Worm (Caenorhabditis elegans): Measurements from ENCODE around the gene nas-25.

Gene nas-25

ce11 chrII:8829189-8829588 lies 3.3 kb downstream of the nas-25 start, which contains the start of gene F46C5.2:
Gene F46C5.2, minus strand, starts transcription at chrII:8829289.
- TF ChIP-seq nhr-77 (tag; optimal IDR thresholded peaks at IDR 0.05) (no peak), snpc-4 (tag; optimal IDR thresholded peaks at IDR 0.05) (no peak), egl-13 (tag; optimal IDR thresholded peaks at IDR 0.05) (no peak), pax-3 (tag; optimal IDR thresholded peaks at IDR 0.05) (no peak), pag-3 (tag; optimal IDR thresholded peaks at IDR 0.05; ENCODE audit: borderline replicate concordance, insufficient read depth) (no peak), mep-1 (tag; optimal IDR thresholded peaks at IDR 0.05) (no peak), mdl-1 (tag; optimal IDR thresholded peaks at IDR 0.05) (no peak), fkh-10 (GFP tag; optimal IDR thresholded peaks at IDR 0.05) (no peak), efl-1 (optimal IDR thresholded peaks at IDR 0.05) (no peak), efl-1 (GFP tag; optimal IDR thresholded peaks at IDR 0.05 in 1 of 2) (no peak), sptf-1 (tag; optimal IDR thresholded peaks at IDR 0.05) (no peak), nhr-76 (tag; optimal IDR thresholded peaks at IDR 0.05) (no peak), ama-1 (optimal IDR thresholded peaks at IDR 0.05) (no peak), nhr-71 (tag; optimal IDR thresholded peaks at IDR 0.05) (no peak), elt-2 (tag; optimal IDR thresholded peaks at IDR 0.05) (no peak), efl-3 (GFP tag; optimal IDR thresholded peaks at IDR 0.05) (no peak), aly-2 (tag; optimal IDR thresholded peaks at IDR 0.05) (no peak), nhr-47 (tag; optimal IDR thresholded peaks at IDR 0.05) (no peak), nhr-19 (GFP tag; conservative IDR thresholded peaks at IDR 0.05) (no peak)

- TF ChIP-seq rnt-1 (tag; optimal IDR thresholded peaks at IDR 0.05) (no peak), lin-14 (GFP tag; optimal IDR thresholded peaks at IDR 0.05) (peak; percentile 42)
Measured at ce11 chrII:8830917-8831316, 5.0 kb downstream of the nas-25 start.

ce11 chrII:8832941-8833340 lies 7.1 kb downstream of the nas-25 start:
- TF ChIP-seq lin-14 (GFP tag; optimal IDR thresholded peaks at IDR 0.05) (peak; percentile 36), rnt-1 (tag; optimal IDR thresholded peaks at IDR 0.05) (no peak), nhr-19 (GFP tag; conservative IDR thresholded peaks at IDR 0.05) (no peak), nhr-71 (tag; optimal IDR thresholded peaks at IDR 0.05) (no peak), ceh-90 (tag; optimal IDR thresholded peaks at IDR 0.05) (no peak)

ce11 chrII:8835857-8836256 lies 10.0 kb downstream of the nas-25 start, which contains the start of gene F46C5.4:
Gene F46C5.4, plus strand, starts transcription at chrII:8836078.
- TF ChIP-seq lin-14 (GFP tag; optimal IDR thresholded peaks at IDR 0.05) (peak; percentile 66), fkh-10 (GFP tag; optimal IDR thresholded peaks at IDR 0.05) (peak; percentile 85), fkh-8 (tag; optimal IDR thresholded peaks at IDR 0.05) (no peak)

ce11 chrII:8839025-8839424 lies 13.2 kb downstream of the nas-25 start, which contains the start of gene F46C5.7:
Gene F46C5.7, plus strand, starts transcription at chrII:8839325.
- TF ChIP-seq lsy-2 (tag; optimal IDR thresholded peaks at IDR 0.05) (no peak), ceh-82 (tag; optimal IDR thresholded peaks at IDR 0.05) (no peak), dsc-1 (tag; optimal IDR thresholded peaks at IDR 0.05) (no peak), nhr-84 (tag; optimal IDR thresholded peaks at IDR 0.05) (no peak), ces-1 (GFP tag; optimal IDR thresholded peaks at IDR 0.05) (no peak), rnt-1 (tag; optimal IDR thresholded peaks at IDR 0.05) (no peak), unc-86 (tag; optimal IDR thresholded peaks at IDR 0.05) (no peak)

ce11 chrII:8844465-8845126 lies 18.7 kb downstream of the nas-25 start, which contains the start of gene F46C5.6:
Gene F46C5.6, minus strand, starts transcription at chrII:8844515.
- TF ChIP-seq nhr-20 (tag; optimal IDR thresholded peaks at IDR 0.05) (peak; percentile 39), lin-13 (GFP tag; optimal IDR thresholded peaks at IDR 0.05) (no peak), unc-62 (GFP tag; optimal IDR thresholded peaks at IDR 0.05) (no peak), tbx-2 (tag; optimal IDR thresholded peaks at IDR 0.05) (peak; percentile 19), tlp-1 (tag; optimal IDR thresholded peaks at IDR 0.05) (no peak), aly-2 (tag; optimal IDR thresholded peaks at IDR 0.05) (no peak), ceh-8 (GFP tag; optimal IDR thresholded peaks at IDR 0.05) (no peak), hlh-17 (GFP tag; optimal IDR thresholded peaks at IDR 0.05; ENCODE audit: borderline replicate concordance) (no peak), lsy-2 (tag; optimal IDR thresholded peaks at IDR 0.05) (peak in 1 of 2 experiments; percentile 40), unc-130 (tag; optimal IDR thresholded peaks at IDR 0.05) (no peak), nhr-237 (tag; optimal IDR thresholded peaks at IDR 0.05) (no peak), elt-2 (tag; optimal IDR thresholded peaks at IDR 0.05) (no peak), mab-9 (GFP tag; IDR thresholded peaks at IDR 0.05) (no peak), C16A3.4 (tag; optimal IDR thresholded peaks at IDR 0.05) (no peak), efl-1 (optimal IDR thresholded peaks at IDR 0.05) (peak in 1 of 2 experiments; percentile 10), efl-1 (GFP tag; optimal IDR thresholded peaks at IDR 0.05 in 1 of 2) (no peak), nhr-11 (tag; optimal IDR thresholded peaks at IDR 0.05) (no peak), Y116A8C.19 (tag; optimal IDR thresholded peaks at IDR 0.05; ENCODE audit: borderline replicate concordance) (no peak), egl-13 (tag; optimal IDR thresholded peaks at IDR 0.05) (no peak)

Data from whole organism, L1 larva.